Worm (Caenorhabditis elegans): ENCODE measurements around the gene Y57A10A.14.
A peak's percentile ranks its signal among the peaks of the same experiment; 100 is the strongest.
"Not testable (repeated sequence)": the region's sequence is repeated elsewhere in the genome, so short reads cannot be mapped to it uniquely, and the experiment has no call there.

Y57A10A.14 gene

DNA sequence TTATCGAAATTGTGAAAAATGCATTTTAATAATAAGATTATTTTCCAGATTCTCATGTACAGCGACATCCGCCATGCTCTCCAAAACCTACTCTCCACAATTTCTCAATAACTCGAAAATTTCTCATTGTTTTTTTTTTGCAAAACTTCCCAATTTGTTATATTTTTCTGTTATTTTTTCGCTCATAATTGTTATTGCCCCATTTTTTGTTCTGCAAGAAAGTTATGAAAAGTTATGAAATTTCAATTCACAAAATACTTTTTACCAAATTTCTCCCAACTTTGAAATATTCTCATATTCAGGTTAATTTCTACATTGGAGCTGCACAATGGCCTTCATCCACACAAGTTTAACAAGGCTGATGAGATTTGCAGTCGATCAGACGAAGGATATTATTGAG lies 34.1 kb upstream of the Y57A10A.14 start, which contains the start of gene Y57A10A.4:
Gene Y57A10A.4, plus strand, starts transcription at position 301 of the 400 bp plus-strand sequence.
- TF ChIP-seq Y55F3AM.14 (GFP tag; optimal IDR thresholded peaks at IDR 0.05); zag-1 (tag; optimal IDR thresholded peaks at IDR 0.05); egl-27 (tag; optimal IDR thresholded peaks at IDR 0.05): not testable (repeated sequence)

DNA sequence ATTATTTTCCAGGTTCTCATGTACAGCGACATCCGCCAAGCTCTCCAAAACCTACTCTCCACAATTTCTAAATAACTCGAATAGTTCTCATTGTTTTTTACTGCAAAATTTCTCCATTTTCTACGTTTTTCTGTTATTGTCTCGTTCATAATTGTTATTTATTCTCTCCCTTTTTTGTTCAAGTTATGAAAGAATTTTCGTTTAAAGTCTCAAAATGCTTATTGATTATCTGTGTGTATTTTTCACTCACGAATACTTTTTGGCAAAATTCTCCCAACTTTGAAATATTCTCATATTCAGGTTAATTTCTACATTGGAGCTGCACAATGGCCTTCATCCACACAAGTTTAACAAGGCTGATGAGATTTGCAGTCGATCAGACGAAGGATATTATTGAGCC lies 31.6 kb upstream of the Y57A10A.14 start, which contains the start of gene Y57A10A.5:
Gene Y57A10A.5, plus strand, starts transcription at position 301 of the 400 bp plus-strand sequence.
- not testable (repeated sequence) for TF ChIP-seq F13H6.1, lin-11, zag-1 (tag; optimal IDR thresholded peaks at IDR 0.05)

DNA sequence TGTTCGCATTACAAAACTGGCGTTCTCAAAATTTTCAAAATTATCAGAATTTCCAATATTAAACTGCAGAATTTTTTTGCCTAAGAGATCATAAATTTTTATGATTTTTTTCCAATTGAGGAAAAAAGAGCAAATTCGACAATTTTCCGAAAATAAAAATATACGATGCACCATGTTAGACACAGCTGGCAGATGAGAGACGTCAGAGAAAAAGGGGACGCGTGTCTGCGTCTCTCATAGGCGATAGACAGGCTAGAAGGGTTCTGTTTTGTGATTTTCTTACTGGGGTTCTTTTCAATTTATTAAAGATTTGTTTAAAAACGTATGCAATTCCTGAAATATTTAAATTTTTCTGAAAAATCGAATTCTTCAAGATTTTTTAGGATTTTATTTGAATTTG lies 22.7 kb upstream of the Y57A10A.14 start:
- no peak for TF ChIP-seq peb-1 (tag; optimal IDR thresholded peaks at IDR 0.05)
- TF ChIP-seq ama-1 (optimal IDR thresholded peaks at IDR 0.05): no peak
- no peak for TF ChIP-seq egl-27 (tag; optimal IDR thresholded peaks at IDR 0.05)
- no peak for TF ChIP-seq F13H6.1 (tag; optimal IDR thresholded peaks at IDR 0.05)
- TF ChIP-seq unc-55 (GFP tag; optimal IDR thresholded peaks at IDR 0.05): peak; percentile 17
- TF ChIP-seq C34F6.9 (tag; optimal IDR thresholded peaks at IDR 0.05): peak; percentile 39
- no peak for TF ChIP-seq aly-2 (tag; optimal IDR thresholded peaks at IDR 0.05)
- no peak for TF ChIP-seq nhr-129 (tag; optimal IDR thresholded peaks at IDR 0.05)
- no peak for TF ChIP-seq nhr-237 (tag; optimal IDR thresholded peaks at IDR 0.05)
- no peak for TF ChIP-seq mab-5 (tag; optimal IDR thresholded peaks at IDR 0.05)

DNA sequence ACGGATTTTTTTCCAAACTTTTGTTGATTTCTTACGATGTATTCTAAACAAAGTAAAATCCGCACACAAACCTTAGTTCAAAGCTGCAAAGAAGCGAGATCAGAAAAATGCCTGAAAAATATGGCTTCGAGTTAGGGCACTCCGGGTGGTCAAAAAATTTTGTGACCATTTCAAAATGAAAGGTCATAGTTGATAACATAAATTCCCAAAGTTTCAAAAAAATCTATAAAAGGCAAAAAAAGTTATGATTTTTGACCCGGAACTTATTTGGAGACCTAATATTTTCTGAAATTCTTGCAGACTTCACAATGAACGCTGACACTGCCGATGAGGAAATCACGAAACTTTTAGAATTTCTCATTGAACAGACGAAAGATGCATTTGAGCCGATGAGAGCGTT lies 21.2 kb upstream of the Y57A10A.14 start, which contains the start of gene Y57A10A.8:
Gene Y57A10A.8, plus strand, starts transcription at position 301 of the 400 bp plus-strand sequence.
- TF ChIP-seq nhr-237, fos-1, aly-2 (tag; optimal IDR thresholded peaks at IDR 0.05): not testable (repeated sequence)

DNA sequence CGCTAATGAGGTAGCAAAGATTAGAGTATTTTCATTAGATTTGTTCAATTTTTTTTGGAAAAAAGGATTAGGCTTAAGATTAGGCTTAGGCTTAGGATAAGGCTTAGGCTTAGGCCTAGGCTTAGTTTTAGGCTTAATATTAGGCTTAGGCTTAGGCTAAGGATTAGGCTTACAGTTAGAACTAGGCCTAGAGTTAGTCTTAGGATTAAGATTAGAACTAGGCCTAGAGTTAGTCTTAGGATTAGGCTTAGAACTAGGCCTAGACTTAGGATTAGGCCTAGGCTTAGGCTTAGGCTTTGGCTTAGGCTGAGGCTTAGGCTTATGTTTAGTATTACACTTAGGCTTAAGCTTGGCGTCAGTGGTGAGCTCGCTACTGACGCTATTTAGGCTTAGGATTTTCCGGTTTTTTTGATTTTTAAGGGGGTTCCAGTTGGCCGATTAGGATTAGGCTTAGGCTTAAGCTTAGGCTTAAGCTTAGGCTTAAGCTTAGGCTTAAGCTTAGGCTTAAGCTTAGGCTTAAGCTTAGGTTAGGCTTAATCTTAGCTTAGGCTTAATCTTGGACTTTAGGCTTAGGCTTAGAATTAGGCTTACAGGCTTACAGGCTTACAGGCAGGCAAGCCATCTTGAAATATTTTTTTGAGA lies 16.1 kb upstream of the Y57A10A.14 start:
- TF ChIP-seq zag-1 (tag; optimal IDR thresholded peaks at IDR 0.05) (no peak), unc-62 (GFP tag; optimal IDR thresholded peaks at IDR 0.05) (no peak), ztf-11 (tag; optimal IDR thresholded peaks at IDR 0.05) (no peak), nhr-237 (tag; optimal IDR thresholded peaks at IDR 0.05) (no peak), nhr-129 (tag; optimal IDR thresholded peaks at IDR 0.05) (no peak), fos-1 (tag; optimal IDR thresholded peaks at IDR 0.05) (no peak)

ce11 chrII:12172273-12172672 lies 13.5 kb upstream of the Y57A10A.14 start, which contains the start of gene rol-1:
rol-1 (plus strand) TSS chrII:12172573.
- TF ChIP-seq crh-2 (tag; optimal IDR thresholded peaks at IDR 0.05) (no peak), dmd-4 (tag; optimal IDR thresholded peaks at IDR 0.05) (no peak), nhr-25 (tag; optimal IDR thresholded peaks at IDR 0.05) (no peak), gmeb-1 (tag; optimal IDR thresholded peaks at IDR 0.05) (no peak), sem-4 (tag; optimal IDR thresholded peaks at IDR 0.05) (no peak), sma-3 (GFP tag; optimal IDR thresholded peaks at IDR 0.05) (no peak), alr-1 (tag; optimal IDR thresholded peaks at IDR 0.05) (no peak), unc-62 (GFP tag; optimal IDR thresholded peaks at IDR 0.05) (no peak), lsy-2 (tag; optimal IDR thresholded peaks at IDR 0.05) (no peak), ZK546.5 (tag; optimal IDR thresholded peaks at IDR 0.05) (no peak), ztf-11 (tag; optimal IDR thresholded peaks at IDR 0.05) (no peak), ztf-4 (tag; optimal IDR thresholded peaks at IDR 0.05) (no peak), mbf-1 (tag; optimal IDR thresholded peaks at IDR 0.05) (no peak), sma-9 (GFP tag; optimal IDR thresholded peaks at IDR 0.05) (no peak), sma-9 (tag; optimal IDR thresholded peaks at IDR 0.05) (no peak)

ce11 chrII:12175398-12175797 lies 10.3 kb upstream of the Y57A10A.14 start:
- TF ChIP-seq lsy-2 (tag; optimal IDR thresholded peaks at IDR 0.05): no peak
- no peak for TF ChIP-seq lin-13 (GFP tag; optimal IDR thresholded peaks at IDR 0.05)
- TF ChIP-seq alr-1 (tag; optimal IDR thresholded peaks at IDR 0.05): no peak
